Fruit fly (Drosophila melanogaster) Kc167 (cell line): ENCODE measurements around the gene CG7916.

Source experiments
- Myc ChIP-seq: fragments of >200 bp; optimal IDR thresholded peaks from 2 replicates; lab custom pipeline; 2017; ENCODE audit warnings: missing external identifiers
- Sin3A ChIP-seq: fragments of >200 bp; optimal IDR thresholded peaks from 2 replicates; lab custom pipeline; 2018; ENCODE audit warnings: missing external identifiers
- h ChIP-seq: fragments of >200 bp; optimal IDR thresholded peaks from 3 replicates; lab custom pipeline; 2018; ENCODE audit warnings: missing external identifiers
- insv ChIP-seq: fragments of >200 bp; optimal IDR thresholded peaks from 3 replicates; lab custom pipeline; 2018; ENCODE audit warnings: missing external identifiers
- psq ChIP-seq: fragments of >200 bp; optimal IDR thresholded peaks from 2 replicates; lab custom pipeline; 2017; ENCODE audit warnings: missing external identifiers
- ttk ChIP-seq: sonication (Bioruptor generic); optimal IDR thresholded peaks from 2 replicates; lab custom pipeline; 2017; ENCODE audit warnings: missing external identifiers

- TF ChIP-seq psq (no peak), Sin3A (no peak), ttk (lab: Kevin White, UChicago) (no peak), Myc (lab: Kevin White, UChicago) (no peak), insv (no peak), h (no peak)
These were observed 26.4 kb upstream of the CG7916 start for dm6 chr2L:13820176-13820575.
